Fruit fly (Drosophila melanogaster) whole organism, embryonic: Measurements from ENCODE around the gene Prdm13.

Experiments used
- Abd-B ChIP-seq: fragments of 200-800 bp; sonication (Bioruptor generic); optimal IDR thresholded peaks from 2 replicates; lab custom pipeline; 2018; ENCODE audit warnings: missing biosample characterization, mild to moderate bottlenecking, missing genetic modification characterization, moderate library complexity
- Aef1 ChIP-seq: fragments of 200-800 bp; sonication (Bioruptor generic); IDR thresholded peaks from 3 replicates; pipeline ENCODE4 v1.3.6; 2022; ENCODE audit warnings: missing biosample characterization, missing genetic modification characterization
- Asciz ChIP-seq: fragments of 200-800 bp; sonication (Bioruptor generic); optimal IDR thresholded peaks from 2 replicates; lab custom pipeline; 2017; ENCODE audit warnings: missing biosample characterization, mild to moderate bottlenecking, missing genetic modification characterization, missing genetic modification reagents
- Bdp1 ChIP-seq: fragments of 200-800 bp; sonication (Bioruptor generic); optimal IDR thresholded peaks from 3 replicates; lab custom pipeline; 2016; ENCODE audit warnings: missing biosample characterization, missing genetic modification characterization
- CG10267 ChIP-seq: fragments of 200-800 bp; sonication (Bioruptor generic); optimal IDR thresholded peaks from 2 replicates; lab custom pipeline; 2018; ENCODE audit warnings: missing biosample characterization, mild to moderate bottlenecking, missing genetic modification characterization, moderate library complexity
- CG12071 ChIP-seq: fragments of 200-800 bp; sonication (Bioruptor generic); optimal IDR thresholded peaks from 3 replicates; lab custom pipeline; 2018; ENCODE audit warnings: missing biosample characterization, mild to moderate bottlenecking, missing genetic modification characterization
- CG12104 ChIP-seq: fragments of 200-800 bp; sonication (Bioruptor generic); optimal IDR thresholded peaks from 3 replicates; lab custom pipeline; 2016; ENCODE audit warnings: missing biosample characterization, missing genetic modification characterization
- CG13287 ChIP-seq: fragments of 200-800 bp; sonication (Bioruptor generic); IDR thresholded peaks from 2 replicates; pipeline ENCODE4 v1.3.6; 2022; ENCODE audit warnings: missing biosample characterization, missing genetic modification characterization; ENCODE audit not compliant: partially characterized antibody
- CG14014 ChIP-seq: fragments of 200-800 bp; sonication (Bioruptor generic); IDR thresholded peaks from 2 replicates; pipeline ENCODE4 v1.3.6; 2022; ENCODE audit warnings: missing biosample characterization, missing genetic modification characterization
- CG14050 ChIP-seq: fragments of 200-800 bp; sonication (Bioruptor generic); IDR thresholded peaks from 3 replicates; pipeline ENCODE4 v1.3.6; 2022; ENCODE audit warnings: missing biosample characterization, missing genetic modification characterization
- CG15479 ChIP-seq: fragments of 200-800 bp; sonication (Bioruptor generic); optimal IDR thresholded peaks from 3 replicates; lab custom pipeline; 2019; ENCODE audit warnings: missing biosample characterization, mild to moderate bottlenecking, missing genetic modification characterization, moderate library complexity
- CG16863 ChIP-seq: fragments of 200-800 bp; sonication (Bioruptor generic); optimal IDR thresholded peaks from 3 replicates; lab custom pipeline; 2016; ENCODE audit warnings: missing biosample characterization, missing genetic modification characterization
- CG2712 ChIP-seq: fragments of 200-800 bp; optimal IDR thresholded peaks from 3 replicates; lab custom pipeline; 2019; ENCODE audit warnings: missing biosample characterization, mild to moderate bottlenecking, missing genetic modification characterization, moderate library complexity
- CG31441 ChIP-seq: fragments of 200-800 bp; sonication (Bioruptor generic); IDR thresholded peaks from 2 replicates; pipeline ENCODE4 v1.3.6; 2022; ENCODE audit warnings: missing biosample characterization, missing genetic modification characterization
- CG32767 ChIP-seq: fragments of 200-800 bp; sonication (Bioruptor generic); IDR thresholded peaks from 2 replicates; pipeline ENCODE4 v1.3.6; 2022; ENCODE audit warnings: missing biosample characterization, missing genetic modification characterization
- CG6254 ChIP-seq: fragments of 200-800 bp; sonication (Bioruptor generic); optimal IDR thresholded peaks from 3 replicates; lab custom pipeline; 2017; ENCODE audit warnings: mild to moderate bottlenecking, missing biosample characterization, missing genetic modification reagents, missing genetic modification characterization
- CG6683 ChIP-seq: fragments of 200-800 bp; sonication (Bioruptor generic); optimal IDR thresholded peaks from 2 replicates; lab custom pipeline; 2017; ENCODE audit warnings: missing biosample characterization, mild to moderate bottlenecking, missing genetic modification characterization, missing genetic modification reagents
- CG6813 ChIP-seq: fragments of 200-800 bp; sonication (Bioruptor generic); optimal IDR thresholded peaks from 2 replicates; lab custom pipeline; 2017; ENCODE audit warnings: missing biosample characterization, missing genetic modification characterization, mild to moderate bottlenecking, moderate library complexity, missing genetic modification reagents
- CG6854 ChIP-seq: fragments of 200-800 bp; sonication (Bioruptor generic); optimal IDR thresholded peaks from 3 replicates; lab custom pipeline; 2017; ENCODE audit warnings: missing biosample characterization, mild to moderate bottlenecking, missing genetic modification characterization
- CG9437 ChIP-seq: fragments of 200-800 bp; sonication (Bioruptor generic); optimal IDR thresholded peaks from 2 replicates; lab custom pipeline; 2018; ENCODE audit warnings: missing biosample characterization, mild to moderate bottlenecking, missing genetic modification characterization
- D19B ChIP-seq: fragments of 200-800 bp; sonication (Bioruptor generic); optimal IDR thresholded peaks from 2 replicates; lab custom pipeline; 2017; ENCODE audit warnings: missing biosample characterization, mild to moderate bottlenecking, missing genetic modification characterization
- Dek ChIP-seq: fragments of 200-800 bp; sonication (Bioruptor generic); optimal IDR thresholded peaks from 3 replicates; lab custom pipeline; 2019; ENCODE audit warnings: missing biosample characterization, mild to moderate bottlenecking, missing genetic modification characterization, moderate library complexity
- Doc3 ChIP-seq: fragments of 200-800 bp; sonication (Bioruptor generic); IDR thresholded peaks from 3 replicates; pipeline ENCODE4 v1.3.6; 2022; ENCODE audit warnings: missing biosample characterization, missing genetic modification characterization; ENCODE audit not compliant: partially characterized antibody
- Drgx ChIP-seq: fragments of 200-800 bp; sonication (Bioruptor generic); IDR thresholded peaks from 2 replicates; pipeline ENCODE4 v1.3.6; 2022; ENCODE audit warnings: missing biosample characterization, missing genetic modification characterization
- E2f1 ChIP-seq: fragments of 200-800 bp; sonication (Bioruptor generic); IDR thresholded peaks from 2 replicates; pipeline ENCODE4 v1.3.6; 2022; ENCODE audit warnings: missing biosample characterization, missing genetic modification characterization
- Gug ChIP-seq: fragments of 200-800 bp; sonication (Bioruptor generic); IDR thresholded peaks from 4 replicates; pipeline ENCODE4 v1.3.6; 2022; ENCODE audit warnings: missing biosample characterization, missing genetic modification characterization
- Hand ChIP-seq: fragments of 200-800 bp; sonication (Bioruptor generic); optimal IDR thresholded peaks from 2 replicates; lab custom pipeline; 2017; ENCODE audit warnings: mild to moderate bottlenecking, missing biosample characterization, missing genetic modification reagents, missing genetic modification characterization
- Hmx ChIP-seq: fragments of 200-800 bp; sonication (Bioruptor generic); optimal IDR thresholded peaks from 2 replicates; lab custom pipeline; 2016; ENCODE audit warnings: missing biosample characterization, missing genetic modification characterization
- Max ChIP-seq: fragments of 200-800 bp; sonication (Bioruptor generic); optimal IDR thresholded peaks from 2 replicates; lab custom pipeline; 2016; ENCODE audit warnings: missing biosample characterization, mild to moderate bottlenecking, missing genetic modification characterization
- Mrtf ChIP-seq: fragments of 200-800 bp; sonication (Bioruptor generic); IDR thresholded peaks from 3 replicates; pipeline ENCODE4 v1.3.6; 2022; ENCODE audit warnings: missing biosample characterization, missing genetic modification characterization
- Nf-YB ChIP-seq: fragments of 200-800 bp; sonication (Bioruptor generic); optimal IDR thresholded peaks from 3 replicates; lab custom pipeline; 2019; ENCODE audit warnings: missing biosample characterization, mild to moderate bottlenecking, missing genetic modification characterization, moderate library complexity
- Nf-YC ChIP-seq: fragments of 200-800 bp; optimal IDR thresholded peaks from 3 replicates; lab custom pipeline; 2019; ENCODE audit warnings: missing biosample characterization, mild to moderate bottlenecking, missing genetic modification characterization, moderate library complexity
- Vsx1 ChIP-seq: fragments of 200-800 bp; sonication (Bioruptor generic); optimal IDR thresholded peaks from 2 replicates; lab custom pipeline; 2017; ENCODE audit warnings: missing biosample characterization, mild to moderate bottlenecking, missing genetic modification characterization, missing genetic modification reagents
- ase ChIP-seq: fragments of 200-800 bp; sonication (Bioruptor generic); IDR thresholded peaks from 3 replicates; pipeline ENCODE4 v1.3.6; 2022; ENCODE audit warnings: missing biosample characterization, missing genetic modification characterization
- az2 ChIP-seq: fragments of 200-800 bp; sonication (Bioruptor generic); optimal IDR thresholded peaks from 3 replicates; lab custom pipeline; 2016; ENCODE audit warnings: missing biosample characterization, missing genetic modification characterization
- bowl ChIP-seq: fragments of 200-800 bp; sonication (Bioruptor generic); IDR thresholded peaks from 2 replicates; pipeline ENCODE4 v1.3.6; 2022; ENCODE audit warnings: missing biosample characterization, missing genetic modification characterization
- dmrt99B ChIP-seq: fragments of 200-800 bp; sonication (Bioruptor generic); optimal IDR thresholded peaks from 2 replicates; lab custom pipeline; 2018; ENCODE audit warnings: missing biosample characterization, mild to moderate bottlenecking, missing genetic modification characterization, moderate library complexity
- ewg ChIP-seq: fragments of 200-800 bp; sonication (Bioruptor generic); optimal IDR thresholded peaks from 3 replicates; lab custom pipeline; 2017; ENCODE audit warnings: mild to moderate bottlenecking, missing biosample characterization, missing genetic modification reagents, missing genetic modification characterization
- ham ChIP-seq: fragments of 200-800 bp; sonication (Bioruptor generic); IDR thresholded peaks from 2 replicates; pipeline ENCODE4 v1.3.6; 2022; ENCODE audit warnings: missing biosample characterization, missing genetic modification characterization
- hth ChIP-seq: fragments of >200 bp; optimal IDR thresholded peaks from 2 replicates; lab custom pipeline; 2017; ENCODE audit warnings: inconsistent platforms
- klu ChIP-seq: fragments of 200-800 bp; sonication (Bioruptor generic); IDR thresholded peaks from 2 replicates; pipeline ENCODE4 v1.3.6; 2022; ENCODE audit warnings: missing biosample characterization, missing genetic modification characterization
- phol ChIP-seq: fragments of 200-800 bp; sonication (Bioruptor generic); optimal IDR thresholded peaks from 3 replicates; lab custom pipeline; 2018; ENCODE audit warnings: missing biosample characterization, mild to moderate bottlenecking, missing genetic modification characterization, moderate library complexity
- pros ChIP-seq: fragments of 200-800 bp; sonication (Bioruptor generic); optimal IDR thresholded peaks from 3 replicates; lab custom pipeline; 2019; ENCODE audit warnings: missing biosample characterization, mild to moderate bottlenecking, missing genetic modification characterization, moderate library complexity
- scrt ChIP-seq: fragments of 200-800 bp; sonication (Bioruptor generic); optimal IDR thresholded peaks from 2 replicates; lab custom pipeline; 2018; ENCODE audit warnings: missing biosample characterization, mild to moderate bottlenecking, missing genetic modification characterization, moderate library complexity
- seq ChIP-seq: fragments of 200-800 bp; sonication (Bioruptor generic); IDR thresholded peaks from 2 replicates; pipeline ENCODE4 v1.3.6; 2022; ENCODE audit warnings: missing biosample characterization, missing genetic modification characterization
- sna ChIP-seq: fragments of 200-800 bp; sonication (Bioruptor generic); IDR thresholded peaks from 2 replicates; pipeline ENCODE4 v1.3.6; 2022; ENCODE audit warnings: missing biosample characterization, missing genetic modification characterization; ENCODE audit not compliant: partially characterized antibody
- vvl ChIP-seq: fragments of 200-800 bp; sonication (Bioruptor generic); IDR thresholded peaks from 2 replicates; pipeline ENCODE4 v1.3.6; 2022; ENCODE audit warnings: missing biosample characterization, missing genetic modification characterization
- zen ChIP-seq: fragments of 200-800 bp; sonication (Bioruptor generic); optimal IDR thresholded peaks from 3 replicates; lab custom pipeline; 2018; ENCODE audit warnings: missing biosample characterization, mild to moderate bottlenecking, missing genetic modification characterization, moderate library complexity
- zf30C ChIP-seq: fragments of 200-800 bp; sonication (Bioruptor generic); optimal IDR thresholded peaks from 3 replicates; lab custom pipeline; 2018; ENCODE audit warnings: missing biosample characterization, mild to moderate bottlenecking, missing genetic modification characterization

Prdm13 gene

dm6 chr3L:6157327-6158032 is 5.4 kb upstream of the Prdm13 start, which contains the start of gene CG13297 (continued):
- TF ChIP-seq ham (GFP tag; lab: Robert Waterston, UW) (no peak), Dek (tag; lab: Kevin White, UChicago) (peak; percentile 22), Abd-B (peak; percentile 53), klu (GFP tag; lab: Robert Waterston, UW) (no peak), ewg (GFP tag; lab: Kevin White, UChicago) (peak; percentile 21), CG32767 (peak; percentile 69; the same call in 1 of the 2 replicates), CG2712 (tag; lab: Kevin White, UChicago) (peak; percentile 78), Bdp1 (GFP tag; lab: Kevin White, UChicago) (no peak), CG6854 (GFP tag; lab: Kevin White, UChicago) (no peak), vvl (GFP tag; lab: Robert Waterston, UW) (peak; percentile 66), az2 (GFP tag; lab: Kevin White, UChicago) (peak; percentile 42), Gug (GFP tag; lab: Robert Waterston, UW) (no peak), CG16863 (GFP tag; lab: Kevin White, UChicago) (no peak), Hmx (GFP tag; lab: Kevin White, UChicago) (no peak), CG15479 (GFP tag; lab: Kevin White, UChicago) (no peak), bowl (GFP tag; lab: Robert Waterston, UW) (no peak), CG9437 (GFP tag; lab: Kevin White, UChicago) (peak; percentile 40), zen (tag; lab: Kevin White, UChicago) (no peak), Nf-YB (GFP tag; lab: Kevin White, UChicago) (no peak), CG10267 (peak; percentile 50), ase (peak; percentile 54; the same call in 1 of the 3 replicates), D19B (peak; percentile 30), hth (lab: Kevin White, UChicago) (no peak), CG13287 (GFP tag; lab: Robert Waterston, UW) (no peak), Doc3 (GFP tag; lab: Robert Waterston, UW) (no peak), dmrt99B (peak; percentile 88), CG14050 (GFP tag; lab: Robert Waterston, UW) (no peak), seq (GFP tag; lab: Robert Waterston, UW) (no peak), phol (tag; lab: Kevin White, UChicago) (peak; percentile 75), zf30C (GFP tag; lab: Kevin White, UChicago) (no peak), Drgx (peak; percentile 37; the same call in 1 of the 2 replicates), pros (peak; percentile 86), Nf-YC (tag; lab: Kevin White, UChicago) (no peak), scrt (GFP tag; lab: Kevin White, UChicago) (peak; percentile 26), Max (GFP tag; lab: Kevin White, UChicago) (peak; percentile 19), Hand (GFP tag; lab: Kevin White, UChicago) (no peak), E2f1 (GFP tag; lab: Robert Waterston, UW) (peak; percentile 44; the same call in 1 of the 2 replicates), Vsx1 (GFP tag; lab: Kevin White, UChicago) (peak; percentile 46), CG14014 (GFP tag; lab: Robert Waterston, UW) (peak; percentile 25; the same call in 1 of the 2 replicates), CG12071 (GFP tag; lab: Kevin White, UChicago) (no peak), CG6254 (GFP tag; lab: Kevin White, UChicago) (peak; percentile 12), CG31441 (peak; percentile 84), CG12104 (GFP tag; lab: Kevin White, UChicago) (peak; percentile 27), Aef1 (GFP tag; lab: Robert Waterston, UW) (peak; percentile 48; the same call in 2 of the 3 replicates), CG6683 (GFP tag; lab: Kevin White, UChicago) (no peak), sna (GFP tag; lab: Robert Waterston, UW) (no peak), CG6813 (GFP tag; lab: Kevin White, UChicago) (peak; percentile 17), Asciz (peak; percentile 64), Mrtf (GFP tag; lab: Robert Waterston, UW) (no peak)
